Fruit fly (Drosophila melanogaster): ENCODE measurements around the gene Nplp2.
A peak's percentile ranks its signal among the peaks of the same experiment; 100 is the strongest.

Nplp2 gene

DNA sequence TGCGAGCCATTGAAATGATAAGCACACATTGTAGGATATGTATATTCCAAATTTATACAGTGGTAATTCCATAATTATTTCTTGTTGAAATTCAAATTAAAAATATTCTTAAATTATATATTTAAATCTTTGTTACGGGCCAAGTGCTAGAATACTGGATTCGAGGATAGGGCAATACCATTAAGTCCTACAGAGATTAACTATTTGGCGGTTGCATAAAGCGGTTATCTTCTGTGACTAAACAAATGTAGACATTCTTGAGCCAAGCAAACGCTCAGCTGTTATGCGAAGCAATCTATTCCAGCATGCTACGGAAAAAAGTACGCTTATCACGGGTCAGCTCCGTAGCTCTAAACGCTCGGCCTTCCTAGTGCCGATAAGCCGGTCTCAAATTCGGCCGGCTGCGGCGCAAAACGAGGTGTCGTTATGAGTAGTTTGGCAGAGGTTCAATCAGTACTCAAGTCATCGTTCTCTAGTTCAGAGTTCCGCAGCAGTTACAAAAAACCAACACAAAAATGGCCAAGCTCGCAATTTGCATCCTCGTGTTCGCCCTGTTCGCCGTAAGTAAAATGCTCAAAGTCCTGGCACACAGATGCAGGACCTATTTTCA lies at the start of gene Nplp2:
Nplp2 (plus strand) TSS at position 293 of the 610 bp plus-strand sequence.
- TF ChIP-seq sage (GFP tag; optimal IDR thresholded peaks at IDR 0.05) (no peak), h (GFP tag; optimal IDR thresholded peaks at IDR 0.05) (peak; percentile 6), foxo (GFP tag; optimal IDR thresholded peaks at IDR 0.05) (peak in 1 of 2 experiments; percentile 17), OdsH (GFP tag; optimal IDR thresholded peaks at IDR 0.05) (no peak), Abd-B (GFP tag; optimal IDR thresholded peaks at IDR 0.05) (no peak), br (GFP tag; optimal IDR thresholded peaks at IDR 0.05) (no peak), HLH106 (tag; optimal IDR thresholded peaks at IDR 0.05) (no peak), Myc (optimal IDR thresholded peaks at IDR 0.05) (no peak)

DNA sequence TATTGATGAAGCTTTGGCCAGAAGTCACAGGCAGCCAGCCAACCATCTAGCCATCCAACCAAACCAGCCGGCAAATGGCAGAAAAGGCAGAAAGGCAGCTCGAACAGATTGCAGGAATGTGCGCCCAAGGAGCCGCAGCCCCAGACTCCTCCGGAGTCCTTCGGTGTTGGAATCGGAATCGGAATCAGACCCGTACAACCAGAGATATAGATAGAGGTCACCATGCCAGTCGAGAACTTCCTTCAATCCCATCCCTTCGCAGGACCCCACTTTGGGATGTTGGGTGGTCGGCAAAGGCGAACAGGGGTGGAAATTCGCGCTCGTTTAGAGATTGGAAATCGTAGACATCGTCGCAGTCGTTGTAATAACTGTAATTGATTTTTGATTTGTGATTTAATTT lies 43.9 kb upstream of the Nplp2 start:
- TF ChIP-seq lola (GFP tag; optimal IDR thresholded peaks at IDR 0.05) (no peak), Rel (GFP tag; optimal IDR thresholded peaks at IDR 0.05) (no peak), Rel (tag; optimal IDR thresholded peaks at IDR 0.05) (no peak), GATAd (GFP tag; optimal IDR thresholded peaks at IDR 0.05) (no peak), sv (GFP tag; optimal IDR thresholded peaks at IDR 0.05) (no peak), Dfd (GFP tag; optimal IDR thresholded peaks at IDR 0.05) (no peak), Abd-B (GFP tag; optimal IDR thresholded peaks at IDR 0.05) (no peak), Vsx2 (GFP tag; optimal IDR thresholded peaks at IDR 0.05; ENCODE audit: partially characterized antibody) (no peak), woc (GFP tag; optimal IDR thresholded peaks at IDR 0.05) (no peak), jim (GFP tag; optimal IDR thresholded peaks at IDR 0.05) (no peak), Hnf4 (GFP tag; optimal IDR thresholded peaks at IDR 0.05) (no peak), Myc (optimal IDR thresholded peaks at IDR 0.05) (no peak), rgr (GFP tag; optimal IDR thresholded peaks at IDR 0.05) (no peak)

DNA sequence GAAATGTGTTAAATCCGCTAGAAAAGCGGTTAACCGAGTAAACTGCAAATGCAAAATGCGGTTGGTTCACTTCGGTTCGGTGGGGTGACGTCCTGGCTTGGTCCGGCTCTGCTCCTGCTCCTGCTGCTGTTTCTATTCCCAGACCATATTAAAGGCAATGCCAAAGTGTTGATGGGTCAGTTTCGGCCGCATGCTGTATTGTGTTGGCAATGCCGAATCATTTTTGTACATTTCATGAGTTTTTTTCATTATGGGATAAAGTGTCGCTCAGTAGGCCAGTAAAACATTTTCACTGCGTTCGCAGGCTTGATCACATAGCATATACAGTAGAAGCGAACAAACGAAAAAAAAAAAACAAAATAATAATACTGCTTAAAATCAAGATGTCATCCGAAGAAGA lies 27.3 kb upstream of the Nplp2 start, which contains the start of gene CG14113:
CG14113 (plus strand) TSS at position 301 of the 400 bp plus-strand sequence.
- TF ChIP-seq fru (GFP tag; optimal IDR thresholded peaks at IDR 0.05) (no peak), CrebA (GFP tag; optimal IDR thresholded peaks at IDR 0.05; ENCODE audit: borderline replicate concordance) (no peak), OdsH (GFP tag; optimal IDR thresholded peaks at IDR 0.05) (no peak), rgr (GFP tag; optimal IDR thresholded peaks at IDR 0.05) (no peak), Sp1 (GFP tag; optimal IDR thresholded peaks at IDR 0.05) (no peak), Mio (GFP tag; optimal IDR thresholded peaks at IDR 0.05) (no peak), woc (GFP tag; optimal IDR thresholded peaks at IDR 0.05) (no peak)

DNA sequence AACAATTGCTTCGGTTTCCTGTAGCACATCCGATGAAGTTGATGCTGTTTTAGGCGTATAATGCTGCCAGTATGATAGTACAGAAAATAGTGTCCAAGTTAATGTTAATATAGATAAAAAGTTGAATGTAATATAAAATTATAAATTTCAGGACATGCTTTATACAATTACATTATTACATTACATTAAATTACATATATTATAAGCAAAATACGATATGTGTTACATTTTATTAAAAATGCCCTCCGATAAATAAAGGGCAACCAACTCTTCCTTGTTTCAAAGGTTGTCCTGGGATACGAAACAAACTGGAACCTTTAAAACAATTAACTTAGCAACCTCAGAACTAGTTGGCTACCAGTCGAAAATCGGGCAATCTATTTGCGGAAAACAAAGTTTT lies 7.4 kb upstream of the Nplp2 start, which contains the start of gene CG17687:
CG17687 (plus strand) TSS at position 301 of the 400 bp plus-strand sequence.
- no peak for TF ChIP-seq HLH106 (tag; optimal IDR thresholded peaks at IDR 0.05)
- no peak for TF ChIP-seq fru (GFP tag; optimal IDR thresholded peaks at IDR 0.05)
- TF ChIP-seq psq (GFP tag; optimal IDR thresholded peaks at IDR 0.05) = no peak
- no peak for TF ChIP-seq foxo (GFP tag; optimal IDR thresholded peaks at IDR 0.05)
- no peak for TF ChIP-seq lola (GFP tag; optimal IDR thresholded peaks at IDR 0.05)
- TF ChIP-seq brk (GFP tag; optimal IDR thresholded peaks at IDR 0.05) = no peak
- TF ChIP-seq sage (GFP tag; optimal IDR thresholded peaks at IDR 0.05) = no peak
- TF ChIP-seq N (GFP tag; optimal IDR thresholded peaks at IDR 0.05) = no peak
- no peak for TF ChIP-seq woc (GFP tag; optimal IDR thresholded peaks at IDR 0.05)
- TF ChIP-seq CrebA (GFP tag; optimal IDR thresholded peaks at IDR 0.05; ENCODE audit: borderline replicate concordance) = no peak
- TF ChIP-seq Dif (GFP tag; optimal IDR thresholded peaks at IDR 0.05; ENCODE audit: partially characterized antibody) = no peak
- TF ChIP-seq Vsx2 (GFP tag; optimal IDR thresholded peaks at IDR 0.05; ENCODE audit: partially characterized antibody) = no peak
- TF ChIP-seq dmrt93B (GFP tag; optimal IDR thresholded peaks at IDR 0.05) = no peak
- no peak for TF ChIP-seq rgr (GFP tag; optimal IDR thresholded peaks at IDR 0.05)
- no peak for TF ChIP-seq dsf (GFP tag; optimal IDR thresholded peaks at IDR 0.05; ENCODE audit: borderline replicate concordance)
- no peak for TF ChIP-seq br (GFP tag; optimal IDR thresholded peaks at IDR 0.05)

DNA sequence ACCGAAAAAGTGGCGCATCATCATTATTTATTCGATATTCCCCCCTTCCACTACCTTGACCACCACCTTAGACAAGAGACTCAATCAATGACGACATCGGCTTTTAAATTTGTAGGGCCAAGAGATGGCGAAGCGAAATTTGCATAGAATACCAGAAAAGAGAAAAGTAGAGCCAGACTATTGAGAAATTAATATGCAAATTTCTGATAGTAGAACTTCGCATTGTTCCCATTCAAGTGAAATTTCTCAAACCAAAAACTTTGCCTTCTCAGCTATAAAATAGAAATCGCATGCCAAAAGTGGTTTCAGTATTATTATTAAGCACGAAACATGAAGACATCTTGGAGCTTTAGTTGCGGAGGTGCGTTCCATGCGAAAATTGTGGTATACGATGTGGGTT lies 21.5 kb downstream of the Nplp2 start, which contains the start of gene CG14111:
CG14111 (plus strand) TSS at position 301 of the 400 bp plus-strand sequence.
- TF ChIP-seq Hnf4 (GFP tag; optimal IDR thresholded peaks at IDR 0.05) = no peak
- TF ChIP-seq GATAd (GFP tag; optimal IDR thresholded peaks at IDR 0.05) = no peak
- no peak for TF ChIP-seq Myc (optimal IDR thresholded peaks at IDR 0.05)
- TF ChIP-seq tai (GFP tag; optimal IDR thresholded peaks at IDR 0.05) = no peak
- TF ChIP-seq sv (GFP tag; optimal IDR thresholded peaks at IDR 0.05) = no peak
- no peak for TF ChIP-seq ey (GFP tag; optimal IDR thresholded peaks at IDR 0.05)
- no peak for TF ChIP-seq Abd-B (GFP tag; optimal IDR thresholded peaks at IDR 0.05)
- no peak for TF ChIP-seq Vsx2 (GFP tag; optimal IDR thresholded peaks at IDR 0.05; ENCODE audit: partially characterized antibody)
- no peak for TF ChIP-seq sage (GFP tag; optimal IDR thresholded peaks at IDR 0.05)
- TF ChIP-seq dsf (GFP tag; optimal IDR thresholded peaks at IDR 0.05; ENCODE audit: borderline replicate concordance) = no peak
- no peak for TF ChIP-seq Mio (GFP tag; optimal IDR thresholded peaks at IDR 0.05)
- TF ChIP-seq Hr83 (GFP tag; optimal IDR thresholded peaks at IDR 0.05; ENCODE audit: poor library complexity, severe bottlenecking) = no peak
- no peak for TF ChIP-seq dmrt93B (GFP tag; optimal IDR thresholded peaks at IDR 0.05)
- no peak for TF ChIP-seq pan (optimal IDR thresholded peaks at IDR 0.05)
- TF ChIP-seq Rel (GFP tag; optimal IDR thresholded peaks at IDR 0.05) = no peak
- TF ChIP-seq Rel (tag; optimal IDR thresholded peaks at IDR 0.05) = no peak
- TF ChIP-seq CrebA (GFP tag; optimal IDR thresholded peaks at IDR 0.05; ENCODE audit: borderline replicate concordance) = no peak
- no peak for TF ChIP-seq rgr (GFP tag; optimal IDR thresholded peaks at IDR 0.05)
